Fruit fly (Drosophila melanogaster) whole organism, embryonic: ENCODE results near the gene CG14853.
A peak's percentile ranks its signal among the peaks of the same experiment; 100 is the strongest.

Experiments used
- ATbp ChIP-seq: fragments of 200-800 bp; sonication (Bioruptor generic); optimal IDR thresholded peaks from 2 replicates; lab custom pipeline; 2017; ENCODE audit warnings: missing biosample characterization, mild to moderate bottlenecking, missing genetic modification characterization, missing genetic modification reagents
- Abd-B ChIP-seq: fragments of 200-800 bp; sonication (Bioruptor generic); optimal IDR thresholded peaks from 2 replicates; lab custom pipeline; 2018; ENCODE audit warnings: missing biosample characterization, mild to moderate bottlenecking, missing genetic modification characterization, moderate library complexity
- B-H2 ChIP-seq: fragments of 200-800 bp; sonication (Bioruptor generic); optimal IDR thresholded peaks from 2 replicates; lab custom pipeline; 2018; ENCODE audit warnings: missing biosample characterization, mild to moderate bottlenecking, missing genetic modification characterization
- BtbVII ChIP-seq: fragments of 200-800 bp; sonication (Bioruptor generic); optimal IDR thresholded peaks from 3 replicates; lab custom pipeline; 2017; ENCODE audit warnings: missing biosample characterization, mild to moderate bottlenecking, missing genetic modification characterization
- CG10274 ChIP-seq: fragments of 200-800 bp; sonication (Bioruptor generic); optimal IDR thresholded peaks from 3 replicates; lab custom pipeline; 2017; ENCODE audit warnings: missing biosample characterization, mild to moderate bottlenecking, missing genetic modification characterization
- CG11398 ChIP-seq: fragments of 200-800 bp; sonication (Bioruptor generic); optimal IDR thresholded peaks from 2 replicates; lab custom pipeline; 2016; ENCODE audit warnings: missing biosample characterization, missing genetic modification characterization
- CG11456 ChIP-seq: fragments of 200-800 bp; sonication (Bioruptor generic); IDR thresholded peaks from 3 replicates; pipeline ENCODE4 v1.3.6; 2022; ENCODE audit warnings: missing biosample characterization, missing genetic modification characterization
- CG12942 ChIP-seq: fragments of 200-800 bp; sonication (Bioruptor generic); optimal IDR thresholded peaks from 3 replicates; lab custom pipeline; 2016; ENCODE audit warnings: missing biosample characterization, missing genetic modification characterization
- CG15696 ChIP-seq: fragments of 200-800 bp; sonication (Bioruptor generic); optimal IDR thresholded peaks from 2 replicates; lab custom pipeline; 2019; ENCODE audit warnings: missing biosample characterization, mild to moderate bottlenecking, missing genetic modification characterization, moderate library complexity
- CG17568 ChIP-seq: fragments of 200-800 bp; sonication (Bioruptor generic); optimal IDR thresholded peaks from 2 replicates; lab custom pipeline; 2018; ENCODE audit warnings: missing biosample characterization, mild to moderate bottlenecking, missing genetic modification characterization, moderate library complexity
- CG2712 ChIP-seq: fragments of 200-800 bp; optimal IDR thresholded peaks from 3 replicates; lab custom pipeline; 2019; ENCODE audit warnings: missing biosample characterization, mild to moderate bottlenecking, missing genetic modification characterization, moderate library complexity
- CG3407 ChIP-seq: fragments of 200-800 bp; sonication (Bioruptor generic); optimal IDR thresholded peaks from 2 replicates; lab custom pipeline; 2018; ENCODE audit warnings: missing biosample characterization, mild to moderate bottlenecking, missing genetic modification characterization
- CG4328 ChIP-seq: fragments of 200-800 bp; sonication (Bioruptor generic); optimal IDR thresholded peaks from 3 replicates; lab custom pipeline; 2017; ENCODE audit warnings: missing biosample characterization, missing genetic modification reagents, missing genetic modification characterization
- CG6272 ChIP-seq: fragments of 200-800 bp; sonication (Bioruptor generic); IDR thresholded peaks from 2 replicates; pipeline ENCODE4 v1.3.6; 2022; ENCODE audit warnings: missing biosample characterization, missing genetic modification characterization
- CG6854 ChIP-seq: fragments of 200-800 bp; sonication (Bioruptor generic); optimal IDR thresholded peaks from 3 replicates; lab custom pipeline; 2017; ENCODE audit warnings: missing biosample characterization, mild to moderate bottlenecking, missing genetic modification characterization
- CG7987 ChIP-seq: fragments of 200-800 bp; sonication (Bioruptor generic); optimal IDR thresholded peaks from 2 replicates; lab custom pipeline; 2018; ENCODE audit warnings: missing biosample characterization, mild to moderate bottlenecking, missing genetic modification characterization, moderate library complexity
- CG8388 ChIP-seq: fragments of 200-800 bp; sonication (Bioruptor generic); optimal IDR thresholded peaks from 2 replicates; lab custom pipeline; 2019; ENCODE audit warnings: missing biosample characterization, mild to moderate bottlenecking, missing genetic modification characterization, moderate library complexity
- CG8765 ChIP-seq: fragments of 200-800 bp; sonication (Bioruptor generic); IDR thresholded peaks from 2 replicates; pipeline ENCODE4 v1.3.6; 2022; ENCODE audit warnings: missing biosample characterization, missing genetic modification characterization
- CG9437 ChIP-seq: fragments of 200-800 bp; sonication (Bioruptor generic); optimal IDR thresholded peaks from 2 replicates; lab custom pipeline; 2018; ENCODE audit warnings: missing biosample characterization, mild to moderate bottlenecking, missing genetic modification characterization
- Ets65A ChIP-seq: fragments of 200-800 bp; sonication (Bioruptor generic); peaks from one replicate; lab custom pipeline; 2016; ENCODE audit warnings: missing biosample characterization, missing genetic modification characterization
- Fer1 ChIP-seq: fragments of 200-800 bp; sonication (Bioruptor generic); optimal IDR thresholded peaks from 2 replicates; lab custom pipeline; 2017; ENCODE audit warnings: missing biosample characterization, mild to moderate bottlenecking, missing genetic modification characterization
- HLHmδ ChIP-seq: fragments of 200-800 bp; sonication (Bioruptor generic); optimal IDR thresholded peaks from 2 replicates; lab custom pipeline; 2018; ENCODE audit warnings: missing biosample characterization, mild to moderate bottlenecking, missing genetic modification characterization, moderate library complexity
- Poxn ChIP-seq: fragments of 200-800 bp; sonication (Bioruptor generic); IDR thresholded peaks from 2 replicates; pipeline ENCODE4 v1.3.6; 2022; ENCODE audit warnings: missing biosample characterization, missing genetic modification characterization
- Rfx ChIP-seq: fragments of 200-800 bp; sonication (Bioruptor generic); IDR thresholded peaks from 2 replicates; pipeline ENCODE4 v1.3.6; 2022; ENCODE audit warnings: missing biosample characterization, missing genetic modification characterization
- Sry-β ChIP-seq: fragments of 200-800 bp; sonication (Bioruptor generic); optimal IDR thresholded peaks from 2 replicates; lab custom pipeline; 2018; ENCODE audit warnings: missing biosample characterization, mild to moderate bottlenecking, missing genetic modification characterization, moderate library complexity
- abd-A ChIP-seq: fragments of 200-800 bp; sonication (Bioruptor generic); optimal IDR thresholded peaks from 3 replicates; lab custom pipeline; 2019; ENCODE audit warnings: missing biosample characterization, mild to moderate bottlenecking, missing genetic modification characterization, moderate library complexity
- bbx ChIP-seq: fragments of 200-800 bp; sonication (Bioruptor generic); IDR thresholded peaks from 2 replicates; pipeline ENCODE4 v1.3.6; 2022; ENCODE audit warnings: missing biosample characterization, missing genetic modification characterization; ENCODE audit not compliant: partially characterized antibody
- br ChIP-seq: fragments of >200 bp; optimal IDR thresholded peaks from 2 replicates; lab custom pipeline; 2017
- cato ChIP-seq: fragments of 200-800 bp; sonication (Bioruptor generic); optimal IDR thresholded peaks from 2 replicates; lab custom pipeline; 2016; ENCODE audit warnings: missing biosample characterization, missing genetic modification characterization, borderline replicate concordance
- crol ChIP-seq: fragments of 200-800 bp; sonication (Bioruptor generic); IDR thresholded peaks from 2 replicates; pipeline ENCODE4 v1.3.6; 2022; ENCODE audit warnings: missing biosample characterization, missing genetic modification characterization
- dm ChIP-seq: fragments of 200-800 bp; sonication (Bioruptor generic); optimal IDR thresholded peaks from 3 replicates; lab custom pipeline; 2016; ENCODE audit warnings: missing biosample characterization, missing genetic modification characterization
- dysf ChIP-seq: fragments of 200-800 bp; sonication (Bioruptor generic); IDR thresholded peaks from 3 replicates; pipeline ENCODE4 v1.3.6; 2022; ENCODE audit warnings: missing biosample characterization, missing genetic modification characterization
- exex ChIP-seq: fragments of 200-800 bp; sonication (Bioruptor generic); optimal IDR thresholded peaks from 4 replicates; lab custom pipeline; 2018; ENCODE audit warnings: missing biosample characterization, mild to moderate bottlenecking, missing genetic modification characterization, moderate library complexity
- fru ChIP-seq: fragments of >200 bp; optimal IDR thresholded peaks from 2 replicates; lab custom pipeline; 2017
- hb ChIP-seq: fragments of 200-800 bp; sonication (Bioruptor generic); IDR thresholded peaks from 3 replicates; pipeline ENCODE4 v1.3.6; 2022; ENCODE audit warnings: missing biosample characterization, missing genetic modification characterization; ENCODE audit not compliant: partially characterized antibody
- hkb ChIP-seq, 2 experiments: fragments of 200-800 bp in 1 of 2; fragments of >200 bp in 1 of 2; sonication (Bioruptor generic) in 1 of 2; IDR thresholded peaks in 1 of 2; optimal IDR thresholded peaks in 1 of 2; 2 replicates each; pipeline versions ENCODE4 v1.3.6 to Lab custom; 2017 to 2022; ENCODE audit warnings: missing biosample characterization in 1 of 2, missing genetic modification characterization in 1 of 2
- jigr1 ChIP-seq: fragments of 200-800 bp; sonication (Bioruptor generic); IDR thresholded peaks from 3 replicates; pipeline ENCODE4 v1.3.6; 2022; ENCODE audit warnings: missing biosample characterization, missing genetic modification characterization
- kay ChIP-seq: fragments of 200-800 bp; sonication (Bioruptor generic); optimal IDR thresholded peaks from 2 replicates; lab custom pipeline; 2016; ENCODE audit warnings: missing biosample characterization, missing genetic modification characterization
- ken ChIP-seq: fragments of 200-800 bp; sonication (Bioruptor generic); IDR thresholded peaks from 3 replicates; pipeline ENCODE4 v1.3.6; 2022; ENCODE audit warnings: missing biosample characterization, missing genetic modification characterization
- lola ChIP-seq, 3 experiments: fragments of >200 bp in 2 of 3; fragments of 200-800 bp in 1 of 3; sonication (Bioruptor generic) in 1 of 3; optimal IDR thresholded peaks; 2 replicates each; lab custom pipeline; 2017 to 2019; ENCODE audit warnings: missing biosample characterization in 3 of 3, missing genetic modification characterization in 3 of 3, mild to moderate bottlenecking in 1 of 3, moderate library complexity in 1 of 3
- pho ChIP-seq: fragments of 200-800 bp; sonication (Bioruptor generic); optimal IDR thresholded peaks from 2 replicates; lab custom pipeline; 2016; ENCODE audit warnings: missing biosample characterization, missing genetic modification characterization
- salm ChIP-seq: fragments of 200-800 bp; sonication (Bioruptor generic); optimal IDR thresholded peaks from 2 replicates; lab custom pipeline; 2018; ENCODE audit warnings: missing biosample characterization, mild to moderate bottlenecking, missing genetic modification characterization
- scrt ChIP-seq: fragments of 200-800 bp; sonication (Bioruptor generic); optimal IDR thresholded peaks from 2 replicates; lab custom pipeline; 2018; ENCODE audit warnings: missing biosample characterization, mild to moderate bottlenecking, missing genetic modification characterization, moderate library complexity
- shn ChIP-seq: fragments of 200-800 bp; sonication (Bioruptor generic); optimal IDR thresholded peaks from 3 replicates; lab custom pipeline; 2016; ENCODE audit warnings: missing biosample characterization, missing genetic modification characterization
- sim ChIP-seq: fragments of 200-800 bp; sonication (Bioruptor generic); IDR thresholded peaks from 2 replicates; pipeline ENCODE4 v1.3.6; 2022; ENCODE audit warnings: missing biosample characterization, missing genetic modification characterization
- tap ChIP-seq: fragments of 200-800 bp; optimal IDR thresholded peaks from 3 replicates; lab custom pipeline; 2019; ENCODE audit warnings: missing biosample characterization, mild to moderate bottlenecking, missing genetic modification characterization, moderate library complexity
- unpg ChIP-seq: fragments of 200-800 bp; sonication (Bioruptor generic); optimal IDR thresholded peaks from 3 replicates; lab custom pipeline; 2018; ENCODE audit warnings: missing biosample characterization, mild to moderate bottlenecking, missing genetic modification characterization, moderate library complexity
- vnd ChIP-seq: fragments of 200-800 bp; sonication (Bioruptor generic); IDR thresholded peaks from 3 replicates; pipeline ENCODE4 v1.3.6; 2022; ENCODE audit warnings: missing biosample characterization, missing genetic modification characterization; ENCODE audit not compliant: partially characterized antibody

CG14853 gene

dm6 chr3R:14654976-14655896 lies 45.8 kb downstream of the CG14853 start (continued):
- TF ChIP-seq CG17568 (peak; percentile 94), BtbVII (peak; percentile 91), HLHmδ (GFP tag; lab: Kevin White, UChicago) (peak; percentile 49), tap (peak; percentile 93), CG8765 (GFP tag; lab: Robert Waterston, UW) (peak; percentile 90), Rfx (GFP tag; lab: Robert Waterston, UW) (peak; percentile 95), Poxn (GFP tag; lab: Robert Waterston, UW) (peak; percentile 70), unpg (GFP tag; lab: Kevin White, UChicago) (peak; percentile 96), CG6272 (GFP tag; lab: Robert Waterston, UW) (peak; percentile 75), pho (peak; percentile 90), CG9437 (GFP tag; lab: Kevin White, UChicago) (no peak), kay (GFP tag; lab: Kevin White, UChicago) (peak; percentile 87), Sry-β (GFP tag; lab: Kevin White, UChicago) (peak; percentile 51), bbx (GFP tag; lab: Robert Waterston, UW) (peak; percentile 58; the same call in 1 of the 2 replicates), Abd-B (GFP tag; lab: Kevin White, UChicago) (peak; percentile 90), CG11398 (GFP tag; lab: Kevin White, UChicago) (peak; percentile 89), scrt (GFP tag; lab: Kevin White, UChicago) (peak; percentile 91), CG8388 (GFP tag; lab: Kevin White, UChicago) (peak; percentile 91), CG15696 (tag; lab: Kevin White, UChicago) (peak; percentile 93), CG2712 (tag; lab: Kevin White, UChicago) (peak; percentile 93), CG10274 (GFP tag; lab: Kevin White, UChicago) (peak; percentile 86), abd-A (peak; percentile 56), CG3407 (GFP tag; lab: Kevin White, UChicago) (peak; percentile 81), CG12942 (GFP tag; lab: Kevin White, UChicago) (peak; percentile 84), CG4328 (GFP tag; lab: Kevin White, UChicago) (peak; percentile 93), B-H2 (GFP tag; lab: Kevin White, UChicago) (peak; percentile 94), CG7987 (GFP tag; lab: Kevin White, UChicago) (peak; percentile 75), exex (peak; percentile 83), jigr1 (GFP tag; lab: Robert Waterston, UW) (peak; percentile 67; the same call in 1 of the 3 replicates), crol (no peak), ATbp (GFP tag; lab: Kevin White, UChicago) (peak; percentile 89), lola (GFP tag; optimal IDR thresholded peaks at IDR 0.05; lab: Kevin White, UChicago) (peak in 1 of 3 experiments; percentile 91), br (lab: Kevin White, UChicago) (no peak), cato (GFP tag; lab: Kevin White, UChicago) (peak; percentile 88), dysf (peak; percentile 95), fru (lab: Kevin White, UChicago) (no peak), Ets65A (GFP tag; lab: Kevin White, UChicago) (peak; percentile 97), hkb (optimal IDR thresholded peaks at IDR 0.05; lab: Kevin White, UChicago) (peak; percentile 1), hkb (GFP tag; IDR thresholded peaks at IDR 0.05; lab: Robert Waterston, UW) (peak; percentile 93), dm (GFP tag; lab: Kevin White, UChicago) (peak; percentile 66), hb (GFP tag; lab: Robert Waterston, UW) (no peak), CG11456 (GFP tag; lab: Robert Waterston, UW) (peak; percentile 91), shn (GFP tag; lab: Kevin White, UChicago) (peak; percentile 91), Fer1 (GFP tag; lab: Kevin White, UChicago) (peak; percentile 96), salm (tag; lab: Kevin White, UChicago) (peak; percentile 87), ken (GFP tag; lab: Robert Waterston, UW) (peak; percentile 93), sim (peak; percentile 89), CG6854 (GFP tag; lab: Kevin White, UChicago) (peak; percentile 91), vnd (GFP tag; lab: Robert Waterston, UW) (no peak; the same call in 2 of the 3 replicates)
